Worm (Caenorhabditis elegans) whole organism, late embryonic: ENCODE results near the gene srb-11.
A peak's percentile ranks its signal among the peaks of the same experiment; 100 is the strongest.

Experiments used
- C08G9.2 ChIP-seq: sonication (generic microtip); optimal IDR thresholded peaks from 2 replicates; lab custom pipeline; 2016; ENCODE audit warnings: mild to moderate bottlenecking, missing genetic modification characterization, moderate library complexity, missing compliant biosample characterization
- C38D4.7 ChIP-seq: fragments of 200-800 bp; sonication (Bioruptor generic); optimal IDR thresholded peaks from 2 replicates; lab custom pipeline; 2018; ENCODE audit warnings: mild to moderate bottlenecking, missing genetic modification characterization, moderate library complexity, missing compliant biosample characterization
- F13H6.1 ChIP-seq: sonication (generic microtip); optimal IDR thresholded peaks from 2 replicates; lab custom pipeline; 2016; ENCODE audit warnings: missing genetic modification characterization, missing compliant biosample characterization
- K02D7.2 ChIP-seq: sonication (generic microtip); optimal IDR thresholded peaks from 2 replicates; lab custom pipeline; 2017; ENCODE audit warnings: mild to moderate bottlenecking, missing genetic modification characterization, missing compliant biosample characterization
- T23F11.4 ChIP-seq: fragments of 200-800 bp; sonication (Bioruptor generic); optimal IDR thresholded peaks from 2 replicates; lab custom pipeline; 2018; ENCODE audit warnings: mild to moderate bottlenecking, missing genetic modification characterization, missing compliant biosample characterization
- ahr-1 ChIP-seq: sonication (generic microtip); optimal IDR thresholded peaks from 2 replicates; lab custom pipeline; 2016; ENCODE audit warnings: missing genetic modification characterization, missing compliant biosample characterization
- ama-1 ChIP-seq: fragments of 150-350 bp; optimal IDR thresholded peaks from 2 replicates; lab custom pipeline; 2014
- ceh-14 ChIP-seq: sonication (generic microtip); optimal IDR thresholded peaks from 2 replicates; lab custom pipeline; 2016; ENCODE audit warnings: missing genotype, missing genetic modification characterization, missing compliant biosample characterization
- ceh-18 ChIP-seq: sonication (generic microtip); optimal IDR thresholded peaks from 2 replicates; lab custom pipeline; 2016; ENCODE audit warnings: missing genetic modification characterization, missing compliant biosample characterization
- ceh-19 ChIP-seq: fragments of 200-800 bp; sonication (Bioruptor generic); optimal IDR thresholded peaks from 2 replicates; lab custom pipeline; 2018; ENCODE audit warnings: mild to moderate bottlenecking, missing genetic modification characterization, missing compliant biosample characterization
- ceh-22 ChIP-seq: sonication (generic microtip); optimal IDR thresholded peaks from 2 replicates; lab custom pipeline; 2017; ENCODE audit warnings: missing biosample characterization, missing genetic modification characterization
- ceh-30 ChIP-seq: fragments of 150-350 bp; optimal IDR thresholded peaks from 2 replicates; lab custom pipeline; 2014; ENCODE audit warnings: missing biosample characterization, missing genetic modification characterization
- ceh-31 ChIP-seq: sonication (generic microtip); optimal IDR thresholded peaks from 2 replicates; lab custom pipeline; 2016; ENCODE audit warnings: missing genetic modification characterization, missing compliant biosample characterization
- ceh-34 ChIP-seq: sonication (generic microtip); optimal IDR thresholded peaks from 2 replicates; lab custom pipeline; 2016; ENCODE audit warnings: mild to moderate bottlenecking, missing genetic modification characterization, missing compliant biosample characterization
- ceh-48 ChIP-seq: sonication (generic microtip); optimal IDR thresholded peaks from 2 replicates; lab custom pipeline; 2016; ENCODE audit warnings: missing genetic modification characterization, inconsistent platforms, missing compliant biosample characterization
- ceh-6 ChIP-seq: fragments of 200-800 bp; sonication (Bioruptor generic); optimal IDR thresholded peaks from 2 replicates; lab custom pipeline; 2018; ENCODE audit warnings: mild to moderate bottlenecking, missing genetic modification characterization, missing compliant biosample characterization
- ceh-9 ChIP-seq: sonication (generic microtip); optimal IDR thresholded peaks from 2 replicates; lab custom pipeline; 2016; ENCODE audit warnings: mild to moderate bottlenecking, missing genetic modification characterization, inconsistent platforms, missing compliant biosample characterization
- dmd-4 ChIP-seq: sonication (generic microtip); optimal IDR thresholded peaks from 2 replicates; lab custom pipeline; 2016; ENCODE audit warnings: borderline replicate concordance, missing genetic modification characterization, missing compliant biosample characterization
- elt-2 ChIP-seq: sonication (generic microtip); optimal IDR thresholded peaks from 2 replicates; lab custom pipeline; 2016; ENCODE audit warnings: missing genetic modification reagents, missing genetic modification characterization, missing compliant biosample characterization
- elt-4 ChIP-seq: sonication (generic microtip); optimal IDR thresholded peaks from 2 replicates; lab custom pipeline; 2016; ENCODE audit warnings: missing genetic modification characterization, missing compliant biosample characterization
- eyg-1 ChIP-seq: sonication (generic microtip); optimal IDR thresholded peaks from 2 replicates; lab custom pipeline; 2016; ENCODE audit warnings: missing genotype, missing genetic modification characterization, missing compliant biosample characterization
- fkh-10 ChIP-seq: fragments of 150-350 bp; optimal IDR thresholded peaks from 2 replicates; lab custom pipeline; 2014; ENCODE audit warnings: missing biosample characterization, missing genetic modification reagents, missing genetic modification characterization
- hlh-13 ChIP-seq: fragments of 200-800 bp; sonication (Bioruptor generic); optimal IDR thresholded peaks from 2 replicates; lab custom pipeline; 2018; ENCODE audit warnings: mild to moderate bottlenecking, missing genetic modification characterization, missing compliant biosample characterization
- hlh-30 ChIP-seq: sonication (generic microtip); optimal IDR thresholded peaks from 2 replicates; lab custom pipeline; 2017; ENCODE audit warnings: antibody characterized with exemption, missing genetic modification characterization, missing compliant biosample characterization; ENCODE audit not compliant: insufficient read depth
- hlh-6 ChIP-seq: sonication (generic microtip); optimal IDR thresholded peaks from 2 replicates; lab custom pipeline; 2016; ENCODE audit warnings: missing genotype, missing genetic modification characterization, missing compliant biosample characterization
- hlh-8 ChIP-seq: sonication (generic microtip); optimal IDR thresholded peaks from 2 replicates; lab custom pipeline; 2016; ENCODE audit warnings: missing genotype, missing genetic modification characterization, missing compliant biosample characterization
- lim-6 ChIP-seq: sonication (generic microtip); optimal IDR thresholded peaks from 2 replicates; lab custom pipeline; 2016; ENCODE audit warnings: missing genetic modification characterization, missing compliant biosample characterization
- lin-11 ChIP-seq: fragments of 200-800 bp; sonication (Bioruptor generic); optimal IDR thresholded peaks from 2 replicates; lab custom pipeline; 2018; ENCODE audit warnings: mild to moderate bottlenecking, missing genetic modification characterization, missing compliant biosample characterization
- madf-2 ChIP-seq: sonication (generic microtip); optimal IDR thresholded peaks from 2 replicates; lab custom pipeline; 2017; ENCODE audit warnings: missing genetic modification characterization, missing compliant biosample characterization
- mec-3 ChIP-seq: sonication (generic microtip); optimal IDR thresholded peaks from 2 replicates; lab custom pipeline; 2016; ENCODE audit warnings: borderline replicate concordance, missing genetic modification characterization, missing compliant biosample characterization
- nhr-232 ChIP-seq: sonication (generic microtip); optimal IDR thresholded peaks from 2 replicates; lab custom pipeline; 2016; ENCODE audit warnings: missing genetic modification characterization, missing compliant biosample characterization
- npax-4 ChIP-seq: sonication (generic microtip); optimal IDR thresholded peaks from 2 replicates; lab custom pipeline; 2016; ENCODE audit warnings: missing genetic modification characterization, missing compliant biosample characterization
- odd-2 ChIP-seq: sonication (generic microtip); optimal IDR thresholded peaks from 2 replicates; lab custom pipeline; 2017; ENCODE audit warnings: antibody characterized with exemption, mild to moderate bottlenecking, missing genetic modification characterization, missing compliant biosample characterization
- pag-3 ChIP-seq: sonication (generic microtip); optimal IDR thresholded peaks from 2 replicates; lab custom pipeline; 2016; ENCODE audit warnings: missing compliant biosample characterization, missing genetic modification characterization, borderline replicate concordance
- pat-9 ChIP-seq: fragments of 200-800 bp; sonication (Bioruptor generic); optimal IDR thresholded peaks from 2 replicates; lab custom pipeline; 2018; ENCODE audit warnings: mild to moderate bottlenecking, missing genetic modification characterization, moderate library complexity, missing compliant biosample characterization
- pax-1 ChIP-seq: fragments of 150-350 bp; optimal IDR thresholded peaks from 2 replicates; lab custom pipeline; 2014; ENCODE audit warnings: missing biosample characterization, missing genetic modification characterization
- pha-2 ChIP-seq: sonication (generic microtip); optimal IDR thresholded peaks from 2 replicates; lab custom pipeline; 2017; ENCODE audit warnings: mild to moderate bottlenecking, missing genetic modification characterization, missing compliant biosample characterization
- pha-4 ChIP-seq: fragments of 150-350 bp; optimal IDR thresholded peaks from 2 replicates; lab custom pipeline; 2018; ENCODE audit warnings: missing biosample characterization, missing genetic modification reagents, missing genetic modification characterization
- pros-1 ChIP-seq: fragments of 150-350 bp; optimal IDR thresholded peaks from 2 replicates; lab custom pipeline; 2014; ENCODE audit warnings: missing biosample characterization, missing genetic modification reagents, missing genetic modification characterization
- sox-4 ChIP-seq: sonication (generic microtip); optimal IDR thresholded peaks from 2 replicates; lab custom pipeline; 2017; ENCODE audit warnings: mild to moderate bottlenecking, missing genetic modification characterization, inconsistent platforms, missing compliant biosample characterization
- syd-9 ChIP-seq: sonication (generic microtip); optimal IDR thresholded peaks from 2 replicates; lab custom pipeline; 2016; ENCODE audit warnings: mild to moderate bottlenecking, missing genetic modification characterization, moderate library complexity, missing compliant biosample characterization
- tbx-2 ChIP-seq: sonication (generic microtip); optimal IDR thresholded peaks from 2 replicates; lab custom pipeline; 2016; ENCODE audit warnings: missing genetic modification characterization, missing compliant biosample characterization
- tbx-7 ChIP-seq: sonication (generic microtip); optimal IDR thresholded peaks from 2 replicates; lab custom pipeline; 2016; ENCODE audit warnings: missing genotype, missing genetic modification characterization, missing compliant biosample characterization
- ttx-3 ChIP-seq: sonication (generic microtip); optimal IDR thresholded peaks from 2 replicates; lab custom pipeline; 2016; ENCODE audit warnings: missing genetic modification reagents, missing genetic modification characterization, missing compliant biosample characterization
- unc-3 ChIP-seq, 2 experiments: fragments of 200-800 bp in 1 of 2; sonication (Bioruptor generic) in 1 of 2; sonication (generic microtip) in 1 of 2; conservative IDR thresholded peaks in 1 of 2; optimal IDR thresholded peaks in 1 of 2; 2 replicates each; pipeline versions ENCODE4 v1.3.6 to Lab custom; 2016 to 2022; ENCODE audit warnings: missing compliant biosample characterization in 2 of 2, missing genetic modification characterization in 2 of 2, missing genetic modification reagents in 1 of 2
- unc-42 ChIP-seq: sonication (generic microtip); optimal IDR thresholded peaks from 2 replicates; lab custom pipeline; 2016; ENCODE audit warnings: missing genotype, missing genetic modification characterization, missing compliant biosample characterization
- unc-86 ChIP-seq: sonication (generic microtip); optimal IDR thresholded peaks from 2 replicates; lab custom pipeline; 2016; ENCODE audit warnings: missing genetic modification characterization, missing compliant biosample characterization
- zip-5 ChIP-seq: sonication (generic microtip); optimal IDR thresholded peaks from 2 replicates; lab custom pipeline; 2016; ENCODE audit warnings: missing genetic modification characterization, missing compliant biosample characterization
- ztf-16 ChIP-seq: sonication (generic microtip); optimal IDR thresholded peaks from 2 replicates; lab custom pipeline; 2017; ENCODE audit warnings: missing genetic modification characterization, missing compliant biosample characterization

Gene srb-11

ce11 chrIII:6492807-6493206 is at the start of gene srb-11:
TSS of gene srb-11 (minus strand) at chrIII:6492907.
- TF ChIP-seq ceh-9 (tag; lab: Kevin White, UChicago), result no peak
- TF ChIP-seq npax-4 (tag; lab: Kevin White, UChicago), result no peak
- no peak for TF ChIP-seq fkh-10 (GFP tag; lab: Kevin White, UChicago)
- TF ChIP-seq unc-42 (tag; lab: Kevin White, UChicago), result no peak
- no peak for TF ChIP-seq T23F11.4
- no peak for TF ChIP-seq ceh-30 (tag; lab: Kevin White, UChicago)
- TF ChIP-seq nhr-232, result no peak
- no peak for TF ChIP-seq pax-1 (tag; lab: Kevin White, UChicago)
- no peak for TF ChIP-seq mec-3 (tag; lab: Kevin White, UChicago)
- no peak for TF ChIP-seq tbx-7 (tag; lab: Kevin White, UChicago)

- TF ChIP-seq ceh-22 (tag; lab: Kevin White, UChicago), result no peak
- no peak for TF ChIP-seq unc-3 (GFP tag; conservative IDR thresholded peaks at IDR 0.05; lab: Robert Waterston, UW)
- TF ChIP-seq unc-3 (tag; optimal IDR thresholded peaks at IDR 0.05; lab: Kevin White, UChicago), result no peak
- TF ChIP-seq sox-4 (tag; lab: Kevin White, UChicago), result peak; percentile 29
- peak; percentile 68 for TF ChIP-seq ceh-34 (tag; lab: Kevin White, UChicago)
- TF ChIP-seq ztf-16, result no peak
- TF ChIP-seq pax-1 (tag; lab: Kevin White, UChicago), result no peak
- TF ChIP-seq madf-2, result no peak
- peak; percentile 69 for TF ChIP-seq ceh-14
- no peak for TF ChIP-seq ceh-6
- TF ChIP-seq elt-2 (tag; lab: Kevin White, UChicago), result peak; percentile 29
- TF ChIP-seq lin-11 (tag; lab: Kevin White, UChicago), result no peak
- no peak for TF ChIP-seq ceh-18 (tag; lab: Kevin White, UChicago)
- TF ChIP-seq pha-4 (tag; lab: Kevin White, UChicago), result no peak
- TF ChIP-seq hlh-6 (tag; lab: Kevin White, UChicago), result peak; percentile 72
- TF ChIP-seq dmd-4 (tag; lab: Kevin White, UChicago), result peak; percentile 30
- TF ChIP-seq ceh-30 (tag; lab: Kevin White, UChicago), result no peak
- no peak for TF ChIP-seq pat-9 (tag; lab: Kevin White, UChicago)
- TF ChIP-seq tbx-7 (tag; lab: Kevin White, UChicago), result no peak
- TF ChIP-seq ttx-3, result no peak
- TF ChIP-seq C08G9.2 (tag; lab: Kevin White, UChicago), result peak; percentile 51
- no peak for TF ChIP-seq unc-86 (tag; lab: Kevin White, UChicago)
- TF ChIP-seq eyg-1 (tag; lab: Kevin White, UChicago), result no peak
- no peak for TF ChIP-seq elt-4 (tag; lab: Kevin White, UChicago)
- TF ChIP-seq odd-2, result no peak
- TF ChIP-seq lim-6, result no peak
- TF ChIP-seq zip-5, result no peak
- peak; percentile 76 for TF ChIP-seq ceh-48
- TF ChIP-seq K02D7.2 (tag; lab: Kevin White, UChicago), result no peak
- TF ChIP-seq hlh-8 (tag; lab: Kevin White, UChicago), result peak; percentile 37
- TF ChIP-seq ceh-19 (GFP tag; lab: Kevin White, UChicago), result no peak
- TF ChIP-seq tbx-2 (tag; lab: Kevin White, UChicago), result peak; percentile 84
- TF ChIP-seq npax-4 (tag; lab: Kevin White, UChicago), result no peak
- TF ChIP-seq hlh-13, result no peak
- TF ChIP-seq pha-2 (tag; lab: Kevin White, UChicago), result no peak
- no peak for TF ChIP-seq ceh-9 (tag; lab: Kevin White, UChicago)
- TF ChIP-seq pros-1, result peak; percentile 18
- TF ChIP-seq C38D4.7 (GFP tag; lab: Kevin White, UChicago), result no peak
- TF ChIP-seq unc-42 (tag; lab: Kevin White, UChicago), result peak; percentile 68
- peak; percentile 26 for TF ChIP-seq pag-3
- TF ChIP-seq fkh-10 (GFP tag; lab: Kevin White, UChicago), result no peak
- TF ChIP-seq T23F11.4, result peak; percentile 48
- TF ChIP-seq syd-9 (tag; lab: Kevin White, UChicago), result peak; percentile 55
- TF ChIP-seq ama-1, result no peak
- no peak for TF ChIP-seq hlh-30 (tag; lab: Kevin White, UChicago)
- TF ChIP-seq ahr-1 (tag; lab: Kevin White, UChicago), result no peak
- TF ChIP-seq ceh-31 (tag; lab: Kevin White, UChicago), result peak; percentile 84
- TF ChIP-seq F13H6.1 (tag; lab: Kevin White, UChicago), result peak; percentile 8
These were observed 44.4 kb upstream of the srb-11 start, which contains the start of gene C09E7.4 for ce11 chrIII:6536945-6537568. TSS of gene C09E7.4 (minus strand) at chrIII:6536995.
